Worm (Caenorhabditis elegans): ENCODE data around the gene fln-1.

- TF ChIP-seq sptf-1 (tag; optimal IDR thresholded peaks at IDR 0.05) (no peak), ces-1 (GFP tag; optimal IDR thresholded peaks at IDR 0.05) (no peak), unc-39 (tag; optimal IDR thresholded peaks at IDR 0.05) (no peak), ztf-11 (tag; optimal IDR thresholded peaks at IDR 0.05) (no peak), unc-62 (GFP tag; optimal IDR thresholded peaks at IDR 0.05) (no peak), tbx-8 (GFP tag; optimal IDR thresholded peaks at IDR 0.05) (no peak), nhr-12 (tag; optimal IDR thresholded peaks at IDR 0.05) (no peak), lin-13 (tag; optimal IDR thresholded peaks at IDR 0.05) (no peak), mep-1 (tag; optimal IDR thresholded peaks at IDR 0.05) (no peak), lsy-2 (tag; optimal IDR thresholded peaks at IDR 0.05) (no peak)
Measured at ce11 chrIV:325640-326039, 50.2 kb downstream of the fln-1 start.
